Worm (Caenorhabditis elegans): ENCODE measurements around the gene ZC449.8.

DNA sequence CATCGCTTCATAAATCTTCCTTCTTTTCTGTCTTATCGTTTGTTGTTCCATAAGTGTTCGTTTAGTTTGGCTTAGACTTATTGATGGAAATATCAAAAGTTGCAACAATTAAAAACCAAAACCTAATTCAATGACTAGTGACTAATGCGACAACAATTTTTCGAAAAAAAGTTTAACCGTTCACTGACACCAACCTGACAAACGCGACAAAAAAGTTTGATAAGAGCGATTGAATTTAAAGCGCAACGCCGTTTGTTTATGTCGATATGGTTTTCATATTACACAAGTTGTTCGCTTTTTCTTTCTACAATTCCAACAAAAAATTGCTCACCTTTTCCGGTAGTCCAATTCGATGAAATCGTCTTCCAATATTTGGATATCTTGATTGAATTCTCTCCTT lies 36.8 kb upstream of the ZC449.8 start:
- no peak for TF ChIP-seq dao-5 (tag; optimal IDR thresholded peaks at IDR 0.05)
- TF ChIP-seq him-1 (tag; optimal IDR thresholded peaks at IDR 0.05): no peak

Data from whole organism, L4/young adult.